Worm (Caenorhabditis elegans): ENCODE measurements around the gene srt-33.

- TF ChIP-seq dpl-1 (GFP tag; optimal IDR thresholded peaks at IDR 0.05): no peak
- no peak for TF ChIP-seq fkh-10 (GFP tag; optimal IDR thresholded peaks at IDR 0.05)
- no peak for TF ChIP-seq daf-8 (GFP tag; IDR thresholded peaks at IDR 0.05)
These were observed 48.7 kb downstream of the srt-33 start for ce11 chrV:14230788-14231583.
